Worm (Caenorhabditis elegans) whole organism, L1 larva: ENCODE results near the gene C54C6.4.

ENCODE experiments used
- C04F5.9 ChIP-seq: sonication (generic microtip); optimal IDR thresholded peaks from 2 replicates; lab custom pipeline; 2016; ENCODE audit warnings: missing genetic modification characterization, missing compliant biosample characterization
- C34B4.2 ChIP-seq: sonication (generic microtip); optimal IDR thresholded peaks from 2 replicates; lab custom pipeline; 2017; ENCODE audit warnings: mild to moderate bottlenecking, missing genetic modification characterization, missing compliant biosample characterization
- aly-2 ChIP-seq: fragments of 150-350 bp; optimal IDR thresholded peaks from 2 replicates; lab custom pipeline; 2014; ENCODE audit warnings: missing biosample characterization, missing genetic modification characterization
- blmp-1 ChIP-seq: fragments of 150-350 bp; optimal IDR thresholded peaks from 2 replicates; lab custom pipeline; 2014; ENCODE audit warnings: missing biosample characterization, missing genetic modification characterization
- efl-1 ChIP-seq, 4 experiments: fragments of 150-350 bp; optimal IDR thresholded peaks in 3 of 4; peaks in 1 of 4; 1 replicate in 1 of 4; 2 replicates in 3 of 4; lab custom pipeline; 2014; ENCODE audit warnings: missing biosample characterization in 2 of 4, missing genetic modification characterization in 2 of 4, missing genetic modification reagents in 2 of 4
- efl-3 ChIP-seq: fragments of 200-800 bp; sonication (Bioruptor generic); optimal IDR thresholded peaks from 2 replicates; lab custom pipeline; 2018; ENCODE audit warnings: mild to moderate bottlenecking, missing genetic modification characterization, missing compliant biosample characterization
- egl-13 ChIP-seq: sonication (generic microtip); optimal IDR thresholded peaks from 2 replicates; lab custom pipeline; 2016; ENCODE audit warnings: missing genotype, missing genetic modification reagents, missing genetic modification characterization, missing compliant biosample characterization
- elt-3 ChIP-seq, 6 experiments: fragments of 150-350 bp in 1 of 6; sonication (generic microtip); optimal IDR thresholded peaks; 2 replicates each; lab custom pipeline; 2017 to 2018; ENCODE audit warnings: missing biosample characterization in 6 of 6, missing genetic modification characterization in 6 of 6, inconsistent platforms in 1 of 6
- fkh-10 ChIP-seq: sonication (generic microtip); optimal IDR thresholded peaks from 2 replicates; lab custom pipeline; 2017; ENCODE audit warnings: missing biosample characterization, missing genetic modification reagents, missing genetic modification characterization
- fkh-8 ChIP-seq: sonication (generic microtip); optimal IDR thresholded peaks from 2 replicates; lab custom pipeline; 2016; ENCODE audit warnings: mild to moderate bottlenecking, missing genetic modification characterization, missing compliant biosample characterization
- grh-1 ChIP-seq: fragments of 200-800 bp; sonication (Bioruptor generic); IDR thresholded peaks from 2 replicates; pipeline ENCODE4 v1.3.6; 2022; ENCODE audit warnings: missing genetic modification reagents, missing genetic modification characterization, missing compliant biosample characterization
- hlh-4 ChIP-seq: sonication (generic microtip); optimal IDR thresholded peaks from 2 replicates; lab custom pipeline; 2016; ENCODE audit warnings: mild to moderate bottlenecking, missing genetic modification characterization, missing compliant biosample characterization
- irx-1 ChIP-seq: sonication (generic microtip); optimal IDR thresholded peaks from 2 replicates; lab custom pipeline; 2016; ENCODE audit warnings: missing genetic modification characterization, missing compliant biosample characterization
- isw-1 ChIP-seq: fragments of 200-800 bp; sonication (Bioruptor generic); IDR thresholded peaks from 2 replicates; pipeline ENCODE4 v1.3.6; 2022; ENCODE audit warnings: missing genetic modification characterization, missing compliant biosample characterization
- lin-13 ChIP-seq: fragments of 150-350 bp; optimal IDR thresholded peaks from 2 replicates; lab custom pipeline; 2014; ENCODE audit warnings: missing biosample characterization, missing genetic modification reagents, missing genetic modification characterization
- lin-14 ChIP-seq: fragments of 200-800 bp; sonication (Bioruptor generic); optimal IDR thresholded peaks from 2 replicates; lab custom pipeline; 2018; ENCODE audit warnings: mild to moderate bottlenecking, missing genetic modification characterization, moderate library complexity, missing compliant biosample characterization
- lin-15B ChIP-seq: fragments of 150-350 bp; sonication (generic microtip); optimal IDR thresholded peaks from 3 replicates; lab custom pipeline; 2014; ENCODE audit warnings: missing biosample characterization, missing genetic modification characterization
- lin-39 ChIP-seq: fragments of 150-350 bp; optimal IDR thresholded peaks from 2 replicates; lab custom pipeline; 2014; ENCODE audit warnings: missing biosample characterization, missing genetic modification reagents, missing genetic modification characterization
- lir-3 ChIP-seq: sonication (generic microtip); optimal IDR thresholded peaks from 2 replicates; lab custom pipeline; 2016; ENCODE audit warnings: mild to moderate bottlenecking, missing genetic modification characterization, moderate library complexity, missing compliant biosample characterization; ENCODE audit not compliant: poor library complexity
- lsy-2 ChIP-seq, 2 experiments: fragments of 150-350 bp; optimal IDR thresholded peaks; 2 replicates each; lab custom pipeline; 2014; ENCODE audit warnings: missing biosample characterization in 2 of 2, missing genetic modification characterization in 2 of 2
- mdl-1 ChIP-seq, 2 experiments: fragments of 150-350 bp; optimal IDR thresholded peaks; 2 replicates each; lab custom pipeline; 2014 to 2017; ENCODE audit warnings: missing biosample characterization in 2 of 2, missing genetic modification characterization in 2 of 2, inconsistent platforms in 1 of 2
- nhr-19 ChIP-seq: fragments of 200-800 bp; sonication (Bioruptor generic); conservative IDR thresholded peaks from 2 replicates; pipeline ENCODE4 v1.3.6; 2022; ENCODE audit warnings: missing genetic modification characterization, missing compliant biosample characterization
- nhr-28 ChIP-seq: fragments of 150-350 bp; optimal IDR thresholded peaks from 2 replicates; lab custom pipeline; 2014; ENCODE audit warnings: missing biosample characterization, missing genetic modification characterization
- nhr-71 ChIP-seq: sonication (generic microtip); optimal IDR thresholded peaks from 2 replicates; lab custom pipeline; 2016; ENCODE audit warnings: mild to moderate bottlenecking, missing genetic modification characterization, moderate library complexity, missing compliant biosample characterization
- nhr-76 ChIP-seq: sonication (generic microtip); optimal IDR thresholded peaks from 2 replicates; lab custom pipeline; 2017; ENCODE audit warnings: missing biosample characterization, missing genetic modification characterization
- nhr-77 ChIP-seq: fragments of 150-350 bp; optimal IDR thresholded peaks from 2 replicates; lab custom pipeline; 2014; ENCODE audit warnings: missing biosample characterization, missing genetic modification characterization
- nhr-84 ChIP-seq: sonication (generic microtip); optimal IDR thresholded peaks from 2 replicates; lab custom pipeline; 2017; ENCODE audit warnings: missing biosample characterization, missing genetic modification characterization
- pag-3 ChIP-seq: sonication (generic microtip); optimal IDR thresholded peaks from 2 replicates; lab custom pipeline; 2017; ENCODE audit warnings: missing genetic modification characterization, mild to moderate bottlenecking, missing compliant biosample characterization, antibody characterized with exemption, borderline replicate concordance; ENCODE audit not compliant: insufficient read depth
- rnt-1 ChIP-seq: sonication (generic microtip); optimal IDR thresholded peaks from 2 replicates; lab custom pipeline; 2016; ENCODE audit warnings: mild to moderate bottlenecking, missing genetic modification characterization, moderate library complexity, missing compliant biosample characterization
- skn-1 ChIP-seq: fragments of 150-350 bp; optimal IDR thresholded peaks from 2 replicates; lab custom pipeline; 2014; ENCODE audit warnings: missing biosample characterization, missing genetic modification characterization
- snu-23 ChIP-seq: sonication (generic microtip); optimal IDR thresholded peaks from 2 replicates; lab custom pipeline; 2016; ENCODE audit warnings: missing genetic modification characterization, missing compliant biosample characterization
- sox-4 ChIP-seq: sonication (generic microtip); optimal IDR thresholded peaks from 2 replicates; lab custom pipeline; 2016; ENCODE audit warnings: missing genetic modification characterization, missing compliant biosample characterization
- sptf-1 ChIP-seq: fragments of 150-350 bp; optimal IDR thresholded peaks from 2 replicates; lab custom pipeline; 2014; ENCODE audit warnings: missing biosample characterization, missing genetic modification characterization
- tbx-2 ChIP-seq: sonication (generic microtip); optimal IDR thresholded peaks from 2 replicates; lab custom pipeline; 2016; ENCODE audit warnings: missing genetic modification characterization, missing compliant biosample characterization
- unc-130 ChIP-seq: fragments of 150-350 bp; optimal IDR thresholded peaks from 2 replicates; lab custom pipeline; 2017; ENCODE audit warnings: missing biosample characterization, missing genetic modification characterization, inconsistent platforms
- unc-30 ChIP-seq: sonication (generic microtip); optimal IDR thresholded peaks from 2 replicates; lab custom pipeline; 2017; ENCODE audit warnings: missing biosample characterization, missing genetic modification characterization
- unc-98 ChIP-seq: fragments of 200-800 bp; sonication (Bioruptor generic); IDR thresholded peaks from 2 replicates; pipeline ENCODE4 v1.3.6; 2022; ENCODE audit warnings: missing genetic modification characterization, missing compliant biosample characterization
- vab-15 ChIP-seq: sonication (generic microtip); optimal IDR thresholded peaks from 2 replicates; lab custom pipeline; 2017; ENCODE audit warnings: missing genotype, mild to moderate bottlenecking, missing genetic modification characterization, missing compliant biosample characterization
- xbp-1 ChIP-seq: sonication (generic microtip); optimal IDR thresholded peaks from 2 replicates; lab custom pipeline; 2016; ENCODE audit warnings: missing genetic modification characterization, missing compliant biosample characterization
- zag-1 ChIP-seq: fragments of 150-350 bp; optimal IDR thresholded peaks from 2 replicates; lab custom pipeline; 2014; ENCODE audit warnings: missing biosample characterization, missing genetic modification characterization
- zip-4 ChIP-seq: fragments of 200-800 bp; sonication (Bioruptor generic); optimal IDR thresholded peaks from 2 replicates; lab custom pipeline; 2018; ENCODE audit warnings: mild to moderate bottlenecking, missing genetic modification characterization, moderate library complexity, missing compliant biosample characterization
- ztf-4 ChIP-seq: fragments of 150-350 bp; optimal IDR thresholded peaks from 2 replicates; lab custom pipeline; 2014; ENCODE audit warnings: missing biosample characterization, missing genetic modification characterization

Gene C54C6.4

DNA sequence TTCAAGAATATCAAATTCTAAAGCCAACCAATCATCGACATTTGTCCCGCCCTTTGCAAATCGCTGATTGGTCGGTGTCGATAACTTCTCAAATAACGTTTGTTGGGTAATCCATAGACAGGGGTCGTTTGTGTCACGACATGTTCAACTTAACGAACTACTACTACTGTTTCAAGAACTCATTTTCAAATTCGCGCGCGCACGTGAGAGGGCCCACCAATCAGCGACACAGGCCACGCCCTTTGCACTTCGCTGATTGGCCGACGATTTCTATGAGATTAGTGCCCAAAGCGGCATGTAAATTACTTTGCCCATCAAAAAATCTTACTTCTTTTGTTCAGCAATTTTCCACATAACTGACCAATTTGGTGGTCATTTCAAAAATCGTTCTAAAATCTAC is 41.2 kb downstream of the C54C6.4 start:
- no peak for TF ChIP-seq efl-1 (optimal IDR thresholded peaks at IDR 0.05; lab: Kevin White, UChicago)
- peak in 1 of 2 experiments; percentile 48 for TF ChIP-seq efl-1 (GFP tag; optimal IDR thresholded peaks at IDR 0.05 in 1 of 2; lab: Kevin White, UChicago)
- no peak for TF ChIP-seq egl-13
- no peak for TF ChIP-seq blmp-1 (tag; lab: Kevin White, UChicago)
- no peak for TF ChIP-seq lin-15B (tag; lab: Kevin White, UChicago)
- TF ChIP-seq nhr-77 (tag; lab: Kevin White, UChicago), result no peak
- no peak for TF ChIP-seq xbp-1 (tag; lab: Kevin White, UChicago)
- no peak for TF ChIP-seq zag-1

DNA sequence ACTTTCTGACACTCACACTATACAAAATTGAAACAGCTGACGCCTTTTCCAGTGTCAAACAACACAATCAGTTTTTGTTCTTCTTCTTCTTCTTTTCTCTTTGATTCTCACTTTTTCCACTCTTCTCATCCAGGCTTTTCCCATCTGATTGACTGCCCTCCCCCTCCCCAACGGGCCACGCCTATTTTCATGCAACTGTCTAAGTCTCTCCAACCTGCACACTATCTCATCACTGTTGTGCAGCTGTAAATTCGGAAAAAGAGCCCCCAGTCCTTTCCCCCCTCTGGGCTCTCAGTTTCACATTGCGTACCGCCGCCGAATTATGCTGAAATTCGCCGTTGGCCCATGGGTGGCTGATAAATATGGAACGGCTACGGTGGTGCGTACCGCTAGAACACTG is 47.8 kb downstream of the C54C6.4 start:
- TF ChIP-seq lin-13 (GFP tag; lab: Kevin White, UChicago), result no peak
- no peak for TF ChIP-seq C34B4.2
- TF ChIP-seq unc-30, result no peak
- no peak for TF ChIP-seq skn-1
- no peak for TF ChIP-seq vab-15
- TF ChIP-seq mdl-1 (tag; optimal IDR thresholded peaks at IDR 0.05; lab: Kevin White, UChicago), result peak in 1 of 2 experiments; percentile 1
- no peak for TF ChIP-seq zip-4 (GFP tag; lab: Kevin White, UChicago)
- no peak for TF ChIP-seq lir-3 (tag; lab: Kevin White, UChicago)
- TF ChIP-seq unc-130 (tag; lab: Kevin White, UChicago), result no peak
- no peak for TF ChIP-seq lin-39
- no peak for TF ChIP-seq grh-1 (GFP tag; lab: Robert Waterston, UW)
- TF ChIP-seq nhr-28 (tag; lab: Kevin White, UChicago), result no peak
- TF ChIP-seq ztf-4, result no peak
- TF ChIP-seq nhr-19 (GFP tag; lab: Robert Waterston, UW), result peak; percentile 21; the same call in 1 of the 2 replicates
- no peak for TF ChIP-seq isw-1 (GFP tag; lab: Robert Waterston, UW)
- TF ChIP-seq rnt-1 (tag; lab: Kevin White, UChicago), result peak; percentile 54
- no peak for TF ChIP-seq fkh-10 (GFP tag; lab: Kevin White, UChicago)
- TF ChIP-seq C04F5.9 (tag; lab: Kevin White, UChicago), result no peak
- TF ChIP-seq elt-3 (tag; optimal IDR thresholded peaks at IDR 0.05; lab: Kevin White, UChicago), result no peak
- no peak for TF ChIP-seq fkh-8 (tag; lab: Kevin White, UChicago)
- peak; percentile 23 for TF ChIP-seq pag-3 (tag; lab: Kevin White, UChicago)
- TF ChIP-seq hlh-4 (tag; lab: Kevin White, UChicago), result no peak
- no peak for TF ChIP-seq irx-1
- TF ChIP-seq unc-98 (GFP tag; lab: Robert Waterston, UW), result no peak
- peak; percentile 55 for TF ChIP-seq nhr-71
- TF ChIP-seq nhr-84 (tag; lab: Kevin White, UChicago), result no peak
- TF ChIP-seq efl-3 (GFP tag; lab: Kevin White, UChicago), result no peak
- TF ChIP-seq sox-4 (tag; lab: Kevin White, UChicago), result no peak
- TF ChIP-seq nhr-76 (tag; lab: Kevin White, UChicago), result no peak
- TF ChIP-seq lin-14 (GFP tag; lab: Kevin White, UChicago), result peak; percentile 73
- peak in 1 of 2 experiments; percentile 10 for TF ChIP-seq efl-1 (optimal IDR thresholded peaks at IDR 0.05; lab: Kevin White, UChicago)
- TF ChIP-seq efl-1 (GFP tag; optimal IDR thresholded peaks at IDR 0.05 in 1 of 2; lab: Kevin White, UChicago), result peak in 1 of 2 experiments; percentile 90
- no peak for TF ChIP-seq blmp-1 (tag; lab: Kevin White, UChicago)
- no peak for TF ChIP-seq aly-2
- TF ChIP-seq lsy-2 (tag; optimal IDR thresholded peaks at IDR 0.05; lab: Kevin White, UChicago), result peak; percentile 15 to 24
- no peak for TF ChIP-seq sptf-1 (tag; lab: Kevin White, UChicago)
- TF ChIP-seq lin-15B (tag; lab: Kevin White, UChicago), result no peak
- TF ChIP-seq snu-23 (GFP tag; lab: Kevin White, UChicago), result peak; percentile 41
- peak; percentile 4 for TF ChIP-seq tbx-2
